Fruit fly (Drosophila melanogaster) whole organism, embryonic: ENCODE measurements around the gene vers.
A peak's percentile ranks its signal among the peaks of the same experiment; 100 is the strongest.

Source experiments
- ATbp ChIP-seq: fragments of 200-800 bp; sonication (Bioruptor generic); optimal IDR thresholded peaks from 2 replicates; lab custom pipeline; 2017; ENCODE audit warnings: missing biosample characterization, mild to moderate bottlenecking, missing genetic modification characterization, missing genetic modification reagents
- Ada2b ChIP-seq: fragments of 200-800 bp; sonication (Bioruptor generic); IDR thresholded peaks from 2 replicates; pipeline ENCODE4 v1.3.6; 2022; ENCODE audit warnings: missing biosample characterization, missing genetic modification characterization
- Bteb2 ChIP-seq: fragments of 200-800 bp; sonication (Bioruptor generic); optimal IDR thresholded peaks from 2 replicates; lab custom pipeline; 2016; ENCODE audit warnings: missing biosample characterization, missing genetic modification characterization
- C15 ChIP-seq: fragments of 200-800 bp; sonication (Bioruptor generic); IDR thresholded peaks from 3 replicates; pipeline ENCODE4 v1.3.6; 2022; ENCODE audit warnings: missing biosample characterization, missing genetic modification characterization
- CG10267 ChIP-seq: fragments of 200-800 bp; sonication (Bioruptor generic); optimal IDR thresholded peaks from 2 replicates; lab custom pipeline; 2018; ENCODE audit warnings: missing biosample characterization, mild to moderate bottlenecking, missing genetic modification characterization, moderate library complexity
- CG10274 ChIP-seq: fragments of 200-800 bp; sonication (Bioruptor generic); optimal IDR thresholded peaks from 3 replicates; lab custom pipeline; 2017; ENCODE audit warnings: missing biosample characterization, mild to moderate bottlenecking, missing genetic modification characterization
- CG10462 ChIP-seq: fragments of 200-800 bp; sonication (Bioruptor generic); optimal IDR thresholded peaks from 2 replicates; lab custom pipeline; 2016; ENCODE audit warnings: missing biosample characterization, missing genetic modification characterization
- CG10979 ChIP-seq: fragments of 200-800 bp; sonication (Bioruptor generic); optimal IDR thresholded peaks from 2 replicates; lab custom pipeline; 2018; ENCODE audit warnings: missing biosample characterization, mild to moderate bottlenecking, missing genetic modification characterization, moderate library complexity
- CG12155 ChIP-seq: fragments of 200-800 bp; sonication (Bioruptor generic); optimal IDR thresholded peaks from 3 replicates; lab custom pipeline; 2016; ENCODE audit warnings: missing biosample characterization, missing genetic modification characterization
- CG12391 ChIP-seq: fragments of 200-800 bp; sonication (Bioruptor generic); optimal IDR thresholded peaks from 3 replicates; lab custom pipeline; 2018; ENCODE audit warnings: missing biosample characterization, mild to moderate bottlenecking, missing genetic modification characterization, moderate library complexity
- CG15011 ChIP-seq: fragments of 200-800 bp; sonication (Bioruptor generic); optimal IDR thresholded peaks from 3 replicates; lab custom pipeline; 2018; ENCODE audit warnings: missing biosample characterization, mild to moderate bottlenecking, missing genetic modification characterization
- CG1529 ChIP-seq: fragments of 200-800 bp; sonication (Bioruptor generic); optimal IDR thresholded peaks from 3 replicates; lab custom pipeline; 2018; ENCODE audit warnings: missing biosample characterization, missing genetic modification characterization
- CG15514 ChIP-seq: fragments of 200-800 bp; sonication (Bioruptor generic); optimal IDR thresholded peaks from 3 replicates; lab custom pipeline; 2017; ENCODE audit warnings: missing biosample characterization, missing genetic modification characterization, mild to moderate bottlenecking, moderate library complexity, missing genetic modification reagents
- CG17328 ChIP-seq: fragments of 200-800 bp; sonication (Bioruptor generic); IDR thresholded peaks from 2 replicates; pipeline ENCODE4 v1.3.6; 2022; ENCODE audit warnings: missing biosample characterization, missing genetic modification characterization
- CG17385 ChIP-seq: fragments of 200-800 bp; sonication (Bioruptor generic); optimal IDR thresholded peaks from 3 replicates; lab custom pipeline; 2018; ENCODE audit warnings: missing biosample characterization, mild to moderate bottlenecking, missing genetic modification characterization
- CG17568 ChIP-seq: fragments of 200-800 bp; sonication (Bioruptor generic); optimal IDR thresholded peaks from 2 replicates; lab custom pipeline; 2018; ENCODE audit warnings: missing biosample characterization, mild to moderate bottlenecking, missing genetic modification characterization, moderate library complexity
- CG17802 ChIP-seq: fragments of 200-800 bp; sonication (Bioruptor generic); optimal IDR thresholded peaks from 2 replicates; lab custom pipeline; 2018; ENCODE audit warnings: missing biosample characterization, mild to moderate bottlenecking, missing genetic modification characterization, moderate library complexity
- CG17829 ChIP-seq: fragments of 200-800 bp; optimal IDR thresholded peaks from 2 replicates; lab custom pipeline; 2019; ENCODE audit warnings: missing biosample characterization, mild to moderate bottlenecking, missing genetic modification characterization, moderate library complexity
- CG32532 ChIP-seq: fragments of 200-800 bp; sonication (Bioruptor generic); IDR thresholded peaks from 2 replicates; pipeline ENCODE4 v1.3.6; 2022; ENCODE audit warnings: missing biosample characterization, missing genetic modification characterization
- CG33213 ChIP-seq: fragments of 200-800 bp; sonication (Bioruptor generic); optimal IDR thresholded peaks from 3 replicates; lab custom pipeline; 2016; ENCODE audit warnings: missing biosample characterization, missing genetic modification characterization
- CG6175 ChIP-seq: fragments of 200-800 bp; sonication (Bioruptor generic); IDR thresholded peaks from 3 replicates; pipeline ENCODE4 v1.3.6; 2022; ENCODE audit warnings: missing biosample characterization, missing genetic modification characterization
- CG6254 ChIP-seq: fragments of 200-800 bp; sonication (Bioruptor generic); optimal IDR thresholded peaks from 3 replicates; lab custom pipeline; 2017; ENCODE audit warnings: mild to moderate bottlenecking, missing biosample characterization, missing genetic modification reagents, missing genetic modification characterization
- CG8388 ChIP-seq: fragments of 200-800 bp; sonication (Bioruptor generic); optimal IDR thresholded peaks from 2 replicates; lab custom pipeline; 2019; ENCODE audit warnings: missing biosample characterization, mild to moderate bottlenecking, missing genetic modification characterization, moderate library complexity
- CG9437 ChIP-seq: fragments of 200-800 bp; sonication (Bioruptor generic); optimal IDR thresholded peaks from 2 replicates; lab custom pipeline; 2018; ENCODE audit warnings: missing biosample characterization, mild to moderate bottlenecking, missing genetic modification characterization
- CoRest ChIP-seq: fragments of 200-800 bp; sonication (Bioruptor generic); optimal IDR thresholded peaks from 3 replicates; lab custom pipeline; 2018; ENCODE audit warnings: missing biosample characterization, mild to moderate bottlenecking, missing genetic modification characterization, moderate library complexity
- D19A ChIP-seq: fragments of 200-800 bp; optimal IDR thresholded peaks from 3 replicates; lab custom pipeline; 2019; ENCODE audit warnings: missing biosample characterization, mild to moderate bottlenecking, missing genetic modification characterization, moderate library complexity
- Fer3 ChIP-seq: fragments of 200-800 bp; sonication (Bioruptor generic); optimal IDR thresholded peaks from 2 replicates; lab custom pipeline; 2018; ENCODE audit warnings: missing biosample characterization, mild to moderate bottlenecking, missing genetic modification characterization, moderate library complexity
- HLH54F ChIP-seq: fragments of 200-800 bp; sonication (Bioruptor generic); optimal IDR thresholded peaks from 3 replicates; lab custom pipeline; 2016; ENCODE audit warnings: missing biosample characterization, missing genetic modification characterization
- Hr78 ChIP-seq, 2 experiments: fragments of 200-800 bp in 1 of 2; fragments of >200 bp in 1 of 2; sonication (Bioruptor generic) in 1 of 2; optimal IDR thresholded peaks; 2 replicates each; lab custom pipeline; 2017 to 2019; ENCODE audit warnings: missing biosample characterization in 2 of 2, missing genetic modification characterization in 2 of 2, mild to moderate bottlenecking in 1 of 2, moderate library complexity in 1 of 2
- NC2β ChIP-seq: fragments of 200-800 bp; sonication (Bioruptor generic); optimal IDR thresholded peaks from 2 replicates; lab custom pipeline; 2016; ENCODE audit warnings: missing biosample characterization, missing genetic modification characterization
- Optix ChIP-seq: fragments of 200-800 bp; sonication (Bioruptor generic); IDR thresholded peaks from 3 replicates; pipeline ENCODE4 v1.3.6; 2022; ENCODE audit warnings: missing biosample characterization, missing genetic modification characterization
- Ravus ChIP-seq: fragments of 200-800 bp; sonication (Bioruptor generic); IDR thresholded peaks from 2 replicates; pipeline ENCODE4 v1.3.6; 2022; ENCODE audit warnings: missing biosample characterization, missing genetic modification characterization
- Rx ChIP-seq: fragments of 200-800 bp; sonication (Bioruptor generic); IDR thresholded peaks from 2 replicates; pipeline ENCODE4 v1.3.6; 2022; ENCODE audit warnings: missing biosample characterization, missing genetic modification characterization
- Side ChIP-seq: fragments of 200-800 bp; sonication (Bioruptor generic); optimal IDR thresholded peaks from 2 replicates; lab custom pipeline; 2016; ENCODE audit warnings: missing biosample characterization, missing genetic modification characterization
- Xrp1 ChIP-seq: fragments of 200-800 bp; sonication (Bioruptor generic); IDR thresholded peaks from 2 replicates; pipeline ENCODE4 v1.3.6; 2022; ENCODE audit warnings: missing biosample characterization, missing genetic modification characterization
- aop ChIP-seq: fragments of 200-800 bp; sonication (Bioruptor generic); IDR thresholded peaks from 2 replicates; pipeline ENCODE4 v1.3.6; 2022; ENCODE audit warnings: missing biosample characterization, missing genetic modification characterization
- disco-r ChIP-seq: fragments of 200-800 bp; sonication (Bioruptor generic); optimal IDR thresholded peaks from 2 replicates; lab custom pipeline; 2016; ENCODE audit warnings: missing biosample characterization, missing genetic modification characterization
- dysf ChIP-seq: fragments of 200-800 bp; sonication (Bioruptor generic); IDR thresholded peaks from 3 replicates; pipeline ENCODE4 v1.3.6; 2022; ENCODE audit warnings: missing biosample characterization, missing genetic modification characterization
- fd3F ChIP-seq: fragments of 200-800 bp; sonication (Bioruptor generic); optimal IDR thresholded peaks from 2 replicates; lab custom pipeline; 2018; ENCODE audit warnings: missing biosample characterization, mild to moderate bottlenecking, missing genetic modification characterization, moderate library complexity
- gcm2 ChIP-seq: fragments of 200-800 bp; sonication (Bioruptor generic); optimal IDR thresholded peaks from 2 replicates; lab custom pipeline; 2016; ENCODE audit warnings: missing biosample characterization, missing genetic modification characterization
- gfzf ChIP-seq: fragments of 200-800 bp; sonication (Bioruptor generic); optimal IDR thresholded peaks from 2 replicates; lab custom pipeline; 2016; ENCODE audit warnings: missing biosample characterization, mild to moderate bottlenecking, missing genetic modification characterization, moderate library complexity
- nerfin-1 ChIP-seq: fragments of 200-800 bp; sonication (Bioruptor generic); optimal IDR thresholded peaks from 3 replicates; lab custom pipeline; 2019; ENCODE audit warnings: missing biosample characterization, mild to moderate bottlenecking, missing genetic modification characterization, moderate library complexity
- nmo ChIP-seq: fragments of 200-800 bp; sonication (Bioruptor generic); optimal IDR thresholded peaks from 2 replicates; lab custom pipeline; 2018; ENCODE audit warnings: missing biosample characterization, mild to moderate bottlenecking, missing genetic modification characterization, moderate library complexity
- pfk ChIP-seq: fragments of 200-800 bp; sonication (Bioruptor generic); optimal IDR thresholded peaks from 2 replicates; lab custom pipeline; 2018; ENCODE audit warnings: missing biosample characterization, mild to moderate bottlenecking, missing genetic modification characterization, moderate library complexity
- prd ChIP-seq, 3 experiments: fragments of >200 bp in 2 of 3; fragments of 200-800 bp in 1 of 3; sonication (Bioruptor generic) in 1 of 3; optimal IDR thresholded peaks in 2 of 3; IDR thresholded peaks in 1 of 3; 2 replicates in 2 of 3; 3 replicates in 1 of 3; pipeline versions ENCODE4 v1.3.6 to Lab custom; 2017 to 2022; ENCODE audit warnings: missing biosample characterization in 1 of 3, missing genetic modification characterization in 1 of 3
- psq ChIP-seq: fragments of 200-800 bp; sonication (Bioruptor generic); optimal IDR thresholded peaks from 2 replicates; lab custom pipeline; 2017; ENCODE audit warnings: missing biosample characterization, missing genetic modification characterization
- pzg ChIP-seq: fragments of 200-800 bp; sonication (Bioruptor generic); optimal IDR thresholded peaks from 3 replicates; lab custom pipeline; 2018; ENCODE audit warnings: missing biosample characterization, mild to moderate bottlenecking, missing genetic modification characterization, moderate library complexity
- sim ChIP-seq: fragments of 200-800 bp; sonication (Bioruptor generic); IDR thresholded peaks from 2 replicates; pipeline ENCODE4 v1.3.6; 2022; ENCODE audit warnings: missing biosample characterization, missing genetic modification characterization
- so ChIP-seq: fragments of 200-800 bp; sonication (Bioruptor generic); IDR thresholded peaks from 3 replicates; pipeline ENCODE4 v1.3.6; 2022; ENCODE audit warnings: missing biosample characterization, missing genetic modification characterization
- zen ChIP-seq: fragments of 200-800 bp; sonication (Bioruptor generic); optimal IDR thresholded peaks from 3 replicates; lab custom pipeline; 2018; ENCODE audit warnings: missing biosample characterization, mild to moderate bottlenecking, missing genetic modification characterization, moderate library complexity

The vers gene

DNA sequence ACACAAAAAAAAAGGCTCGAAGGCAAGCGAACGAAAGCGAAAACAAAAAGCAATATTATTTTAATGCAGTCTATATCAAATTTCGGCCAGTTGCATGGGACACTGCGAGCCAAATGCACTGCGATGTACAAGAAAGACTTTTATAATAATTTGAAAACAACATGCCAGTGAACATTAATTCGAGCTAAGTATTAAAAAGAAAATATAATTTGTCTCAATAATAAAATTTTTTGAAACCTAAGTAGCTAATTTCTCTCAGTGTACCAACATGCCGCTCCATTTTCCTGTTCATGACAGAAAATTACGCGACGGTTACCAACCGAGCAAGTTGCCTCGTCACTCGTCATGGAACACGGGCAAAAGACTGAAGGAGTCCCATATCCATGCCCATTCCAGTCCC, 38.6 kb upstream of the vers start (continued):
- TF ChIP-seq CG10462 (GFP tag; lab: Kevin White, UChicago) (peak; percentile 33), gcm2 (GFP tag; lab: Kevin White, UChicago) (no peak), so (GFP tag; lab: Robert Waterston, UW) (peak; percentile 62; the same call in 1 of the 3 replicates), prd (optimal IDR thresholded peaks at IDR 0.05; lab: Kevin White, UChicago) (no peak), prd (GFP tag; IDR thresholded peaks at IDR 0.05; lab: Robert Waterston, UW) (peak; percentile 79; the same call in 2 of the 3 replicates), Xrp1 (peak; percentile 88), CG12391 (tag; lab: Kevin White, UChicago) (peak; percentile 79), Side (no peak), Rx (no peak), fd3F (GFP tag; lab: Kevin White, UChicago) (peak; percentile 10), Ravus (no peak), CG9437 (GFP tag; lab: Kevin White, UChicago) (peak; percentile 34), CG17802 (peak; percentile 22), C15 (GFP tag; lab: Robert Waterston, UW) (no peak; the same call in 2 of the 3 replicates), ATbp (GFP tag; lab: Kevin White, UChicago) (peak; percentile 14), CG15514 (GFP tag; lab: Kevin White, UChicago) (no peak), dysf (GFP tag; lab: Robert Waterston, UW) (peak; percentile 33; the same call in 1 of the 3 replicates), NC2β (GFP tag; lab: Kevin White, UChicago) (peak; percentile 44), CG12155 (GFP tag; lab: Kevin White, UChicago) (peak; percentile 40), CG17568 (GFP tag; lab: Kevin White, UChicago) (peak; percentile 17), CG10274 (GFP tag; lab: Kevin White, UChicago) (no peak), aop (no peak), CG1529 (GFP tag; lab: Kevin White, UChicago) (peak; percentile 61), CG32532 (no peak), CG33213 (GFP tag; lab: Kevin White, UChicago) (no peak), CoRest (tag; lab: Kevin White, UChicago) (peak; percentile 64), CG8388 (GFP tag; lab: Kevin White, UChicago) (peak; percentile 58), CG15011 (GFP tag; lab: Kevin White, UChicago) (peak; percentile 32), nerfin-1 (peak; percentile 42), CG17385 (GFP tag; lab: Kevin White, UChicago) (peak; percentile 59), disco-r (GFP tag; lab: Kevin White, UChicago) (no peak), CG10267 (tag; lab: Kevin White, UChicago) (peak; percentile 75), CG10979 (tag; lab: Kevin White, UChicago) (peak; percentile 80), CG6175 (GFP tag; lab: Robert Waterston, UW) (no peak), gfzf (GFP tag; lab: Kevin White, UChicago) (no peak), D19A (peak; percentile 61), Hr78 (GFP tag; optimal IDR thresholded peaks at IDR 0.05; lab: Kevin White, UChicago) (no peak), sim (GFP tag; lab: Robert Waterston, UW) (0 out of 2 replicates have a peak, but pooled peaks have one; percentile 44), nmo (GFP tag; lab: Kevin White, UChicago) (peak; percentile 78), Optix (GFP tag; lab: Robert Waterston, UW) (0 out of 3 replicates have a peak, but pooled peaks have one; percentile 57), CG17829 (tag; lab: Kevin White, UChicago) (peak; percentile 83), CG17328 (GFP tag; lab: Robert Waterston, UW) (peak; percentile 67), psq (GFP tag; lab: Kevin White, UChicago) (peak; percentile 22), HLH54F (GFP tag; lab: Kevin White, UChicago) (peak; percentile 10), pfk (GFP tag; lab: Kevin White, UChicago) (no peak), Ada2b (GFP tag; lab: Robert Waterston, UW) (peak; percentile 48; the same call in 1 of the 2 replicates), zen (tag; lab: Kevin White, UChicago) (peak; percentile 76), CG6254 (GFP tag; lab: Kevin White, UChicago) (peak; percentile 68), pzg (GFP tag; lab: Kevin White, UChicago) (no peak), Fer3 (tag; lab: Kevin White, UChicago) (peak; percentile 27), Bteb2 (GFP tag; lab: Kevin White, UChicago) (peak; percentile 32)
